Worm (Caenorhabditis elegans): ENCODE measurements around the gene C46F11.6.

Gene C46F11.6

DNA sequence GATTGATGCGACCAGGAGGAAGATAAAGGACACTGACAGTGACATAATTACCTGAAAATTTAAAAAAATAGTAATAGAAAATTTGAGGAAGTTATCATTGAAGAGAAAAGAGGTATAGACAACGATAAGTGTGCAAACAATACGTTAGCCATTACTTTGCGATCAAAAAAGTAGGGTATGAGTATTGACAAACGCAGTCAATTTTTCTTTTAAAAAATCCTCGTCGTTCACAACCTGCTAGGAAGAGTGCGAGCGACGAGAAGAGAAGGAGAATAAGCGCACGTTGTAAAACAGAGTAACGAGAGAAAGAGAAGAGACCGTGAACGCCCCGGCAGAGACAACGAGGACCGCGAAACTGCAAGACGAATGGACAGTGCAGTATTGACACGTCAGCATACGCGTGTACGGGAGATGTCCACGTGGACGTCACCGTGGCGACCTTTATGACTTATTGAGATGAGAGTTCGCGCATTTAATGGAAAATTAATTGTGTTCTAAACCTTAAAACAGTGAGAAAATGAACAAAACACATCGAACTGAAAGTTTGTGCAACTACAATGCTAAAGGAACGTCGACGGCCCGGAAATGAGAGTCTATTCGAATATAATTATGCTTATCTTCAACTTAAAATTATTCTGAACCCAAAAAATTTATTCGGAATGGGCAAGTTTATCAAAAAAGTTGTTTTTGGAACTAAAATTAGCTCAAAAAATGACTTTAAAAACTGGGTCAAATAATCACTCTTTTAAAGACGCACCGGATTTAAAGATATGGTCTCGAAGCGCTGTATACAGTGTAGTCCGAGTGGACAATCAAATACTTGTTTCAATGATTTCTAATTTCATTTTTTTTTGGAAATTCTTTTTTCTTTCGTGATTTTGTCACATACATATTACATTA is 31.4 kb upstream of the C46F11.6 start, which contains the start of the genes pdi-1 and C14B1.2 (continued):
- TF ChIP-seq swsn-7 (tag; optimal IDR thresholded peaks at IDR 0.05): peak; percentile 14
- no peak for TF ChIP-seq zip-4 (GFP tag; optimal IDR thresholded peaks at IDR 0.05)
- no peak for TF ChIP-seq sup-37 (GFP tag; optimal IDR thresholded peaks at IDR 0.05)
- TF ChIP-seq mef-2 (tag; optimal IDR thresholded peaks at IDR 0.05): no peak
- TF ChIP-seq fkh-10 (GFP tag; optimal IDR thresholded peaks at IDR 0.05): no peak
- TF ChIP-seq nhr-12 (tag; optimal IDR thresholded peaks at IDR 0.05): no peak
- no peak for TF ChIP-seq nhr-237 (tag; optimal IDR thresholded peaks at IDR 0.05)
- peak; percentile 47 for TF ChIP-seq snu-23 (GFP tag; optimal IDR thresholded peaks at IDR 0.05)
- no peak for TF ChIP-seq ceh-82 (tag; optimal IDR thresholded peaks at IDR 0.05)
- TF ChIP-seq nhr-84 (tag; optimal IDR thresholded peaks at IDR 0.05): no peak
- no peak for TF ChIP-seq nhr-28 (tag; optimal IDR thresholded peaks at IDR 0.05)
- peak; percentile 17 to 31 for TF ChIP-seq lin-35 (GFP tag; optimal IDR thresholded peaks at IDR 0.05)
- no peak for TF ChIP-seq skn-1 (tag; optimal IDR thresholded peaks at IDR 0.05)
- TF ChIP-seq unc-130 (tag; optimal IDR thresholded peaks at IDR 0.05): no peak
- TF ChIP-seq nhr-85 (tag): no peak
- TF ChIP-seq ceh-88 (GFP tag; IDR thresholded peaks at IDR 0.05): no peak
- peak in 2 of 3 experiments; percentile 3 to 10 for TF ChIP-seq dpl-1 (GFP tag; optimal IDR thresholded peaks at IDR 0.05)
- no peak for TF ChIP-seq elt-2 (tag; optimal IDR thresholded peaks at IDR 0.05)
- TF ChIP-seq unc-30 (tag; optimal IDR thresholded peaks at IDR 0.05): no peak
- TF ChIP-seq nhr-20 (tag; optimal IDR thresholded peaks at IDR 0.05): no peak
- TF ChIP-seq tlp-1 (tag; optimal IDR thresholded peaks at IDR 0.05): no peak
- no peak for TF ChIP-seq vab-15 (tag; optimal IDR thresholded peaks at IDR 0.05)
- TF ChIP-seq isw-1 (GFP tag; IDR thresholded peaks at IDR 0.05): no peak
- no peak for TF ChIP-seq unc-86 (tag; optimal IDR thresholded peaks at IDR 0.05)
- no peak for TF ChIP-seq fkh-8 (tag; optimal IDR thresholded peaks at IDR 0.05)
- no peak for TF ChIP-seq ceh-8 (GFP tag; optimal IDR thresholded peaks at IDR 0.05)
- no peak for TF ChIP-seq nhr-47 (tag; optimal IDR thresholded peaks at IDR 0.05)
- no peak for TF ChIP-seq ztf-11 (tag; optimal IDR thresholded peaks at IDR 0.05)
- peak in 1 of 2 experiments; percentile 70 for TF ChIP-seq mdl-1 (tag; optimal IDR thresholded peaks at IDR 0.05)
- no peak for TF ChIP-seq alr-1 (tag; optimal IDR thresholded peaks at IDR 0.05; ENCODE audit: borderline replicate concordance)
- no peak for TF ChIP-seq hpl-2 (GFP tag; optimal IDR thresholded peaks at IDR 0.05)
- no peak for TF ChIP-seq lin-39 (tag; optimal IDR thresholded peaks at IDR 0.05)
- TF ChIP-seq ama-1 (optimal IDR thresholded peaks at IDR 0.05): no peak
- TF ChIP-seq nhr-11 (tag; optimal IDR thresholded peaks at IDR 0.05): no peak
- no peak for TF ChIP-seq dsc-1 (tag; optimal IDR thresholded peaks at IDR 0.05)
- TF ChIP-seq tbx-2 (tag; optimal IDR thresholded peaks at IDR 0.05): peak; percentile 23
- peak in 1 of 6 experiments; percentile 22 for TF ChIP-seq elt-3 (tag; optimal IDR thresholded peaks at IDR 0.05)
- 0 out of 2 replicates have a peak, but pooled peaks have one; percentile 10 for TF ChIP-seq nhr-19 (GFP tag; conservative IDR thresholded peaks at IDR 0.05)
- TF ChIP-seq ces-1 (GFP tag; optimal IDR thresholded peaks at IDR 0.05): no peak
- no peak for TF ChIP-seq F16B12.6 (tag; optimal IDR thresholded peaks at IDR 0.05)
- no peak for TF ChIP-seq hlh-4 (tag; optimal IDR thresholded peaks at IDR 0.05)
- TF ChIP-seq rnt-1 (tag; optimal IDR thresholded peaks at IDR 0.05): peak; percentile 9
- no peak for TF ChIP-seq ceh-63 (GFP tag; optimal IDR thresholded peaks at IDR 0.05)
- no peak for TF ChIP-seq hlh-17 (GFP tag; optimal IDR thresholded peaks at IDR 0.05; ENCODE audit: borderline replicate concordance)
- TF ChIP-seq pag-3 (tag; optimal IDR thresholded peaks at IDR 0.05; ENCODE audit: borderline replicate concordance, insufficient read depth): no peak
- no peak for TF ChIP-seq ceh-90 (tag; optimal IDR thresholded peaks at IDR 0.05)
- no peak for TF ChIP-seq ztf-4 (tag; optimal IDR thresholded peaks at IDR 0.05)
- peak; percentile 98 for TF ChIP-seq xbp-1 (tag; optimal IDR thresholded peaks at IDR 0.05)
- no peak for TF ChIP-seq snpc-4 (tag; optimal IDR thresholded peaks at IDR 0.05)
- no peak for TF ChIP-seq nhr-90 (tag; optimal IDR thresholded peaks at IDR 0.05; ENCODE audit: poor library complexity)

Measured in whole organism, L1 larva.